Fruit fly (Drosophila melanogaster) whole organism, embryonic: ENCODE results near the gene mfr.
A peak's percentile ranks its signal among the peaks of the same experiment; 100 is the strongest.

ENCODE experiments used
- B-H1 ChIP-seq: fragments of 200-800 bp; sonication (Bioruptor generic); IDR thresholded peaks from 3 replicates; pipeline ENCODE4 v1.3.6; 2022; ENCODE audit warnings: missing biosample characterization, missing genetic modification characterization
- CG10274 ChIP-seq: fragments of 200-800 bp; sonication (Bioruptor generic); optimal IDR thresholded peaks from 3 replicates; lab custom pipeline; 2017; ENCODE audit warnings: missing biosample characterization, mild to moderate bottlenecking, missing genetic modification characterization
- CG11695 ChIP-seq: fragments of 200-800 bp; sonication (Bioruptor generic); IDR thresholded peaks from 3 replicates; pipeline ENCODE4 v1.3.6; 2022; ENCODE audit warnings: missing biosample characterization, missing genetic modification characterization
- CG11723 ChIP-seq: fragments of 200-800 bp; sonication (Bioruptor generic); optimal IDR thresholded peaks from 2 replicates; lab custom pipeline; 2017; ENCODE audit warnings: missing biosample characterization, mild to moderate bottlenecking, missing genetic modification characterization
- CG12071 ChIP-seq: fragments of 200-800 bp; sonication (Bioruptor generic); optimal IDR thresholded peaks from 3 replicates; lab custom pipeline; 2018; ENCODE audit warnings: missing biosample characterization, mild to moderate bottlenecking, missing genetic modification characterization
- CG12391 ChIP-seq: fragments of 200-800 bp; sonication (Bioruptor generic); optimal IDR thresholded peaks from 3 replicates; lab custom pipeline; 2018; ENCODE audit warnings: missing biosample characterization, mild to moderate bottlenecking, missing genetic modification characterization, moderate library complexity
- CG12744 ChIP-seq: fragments of 200-800 bp; sonication (Bioruptor generic); optimal IDR thresholded peaks from 2 replicates; lab custom pipeline; 2016; ENCODE audit warnings: missing biosample characterization, missing genetic modification characterization
- CG12769 ChIP-seq: fragments of 200-800 bp; sonication (Bioruptor generic); optimal IDR thresholded peaks from 2 replicates; lab custom pipeline; 2019; ENCODE audit warnings: missing biosample characterization, mild to moderate bottlenecking, missing genetic modification characterization, moderate library complexity
- CG13424 ChIP-seq: fragments of 200-800 bp; sonication (Bioruptor generic); optimal IDR thresholded peaks from 2 replicates; lab custom pipeline; 2019; ENCODE audit warnings: missing biosample characterization, mild to moderate bottlenecking, missing genetic modification characterization, moderate library complexity
- CG14965 ChIP-seq: fragments of 200-800 bp; sonication (Bioruptor generic); optimal IDR thresholded peaks from 2 replicates; lab custom pipeline; 2016; ENCODE audit warnings: missing biosample characterization, missing genetic modification characterization, borderline replicate concordance
- CG1529 ChIP-seq: fragments of 200-800 bp; sonication (Bioruptor generic); optimal IDR thresholded peaks from 3 replicates; lab custom pipeline; 2018; ENCODE audit warnings: missing biosample characterization, missing genetic modification characterization
- CG1603 ChIP-seq: fragments of 200-800 bp; sonication (Bioruptor generic); optimal IDR thresholded peaks from 2 replicates; lab custom pipeline; 2019; ENCODE audit warnings: missing biosample characterization, mild to moderate bottlenecking, missing genetic modification characterization, moderate library complexity
- CG17612 ChIP-seq: fragments of 200-800 bp; sonication (Bioruptor generic); IDR thresholded peaks from 2 replicates; pipeline ENCODE4 v1.3.6; 2022; ENCODE audit warnings: missing biosample characterization, missing genetic modification characterization
- CG18011 ChIP-seq: fragments of 200-800 bp; sonication (Bioruptor generic); optimal IDR thresholded peaks from 2 replicates; lab custom pipeline; 2017; ENCODE audit warnings: missing biosample characterization, missing genetic modification characterization, mild to moderate bottlenecking, moderate library complexity, missing genotype
- CG18262 ChIP-seq: fragments of 200-800 bp; optimal IDR thresholded peaks from 3 replicates; lab custom pipeline; 2019; ENCODE audit warnings: missing biosample characterization, mild to moderate bottlenecking, missing genetic modification characterization, moderate library complexity
- CG2116 ChIP-seq: fragments of 200-800 bp; sonication (Bioruptor generic); optimal IDR thresholded peaks from 3 replicates; lab custom pipeline; 2018; ENCODE audit warnings: missing biosample characterization, mild to moderate bottlenecking, missing genetic modification characterization
- CG2678 ChIP-seq: fragments of 200-800 bp; sonication (Bioruptor generic); optimal IDR thresholded peaks from 3 replicates; lab custom pipeline; 2019; ENCODE audit warnings: missing biosample characterization, mild to moderate bottlenecking, missing genetic modification characterization, moderate library complexity
- CG31365 ChIP-seq: fragments of 200-800 bp; sonication (Bioruptor generic); optimal IDR thresholded peaks from 2 replicates; lab custom pipeline; 2018; ENCODE audit warnings: missing biosample characterization, mild to moderate bottlenecking, missing genetic modification characterization
- CG33213 ChIP-seq: fragments of 200-800 bp; sonication (Bioruptor generic); optimal IDR thresholded peaks from 3 replicates; lab custom pipeline; 2016; ENCODE audit warnings: missing biosample characterization, missing genetic modification characterization
- CG6272 ChIP-seq: fragments of 200-800 bp; sonication (Bioruptor generic); IDR thresholded peaks from 2 replicates; pipeline ENCODE4 v1.3.6; 2022; ENCODE audit warnings: missing biosample characterization, missing genetic modification characterization
- CG8281 ChIP-seq: fragments of 200-800 bp; sonication (Bioruptor generic); optimal IDR thresholded peaks from 2 replicates; lab custom pipeline; 2018; ENCODE audit warnings: missing biosample characterization, mild to moderate bottlenecking, missing genetic modification characterization, moderate library complexity
- CG8944 ChIP-seq: fragments of 200-800 bp; sonication (Bioruptor generic); optimal IDR thresholded peaks from 3 replicates; lab custom pipeline; 2016; ENCODE audit warnings: missing biosample characterization, missing genetic modification characterization
- Deaf1 ChIP-seq: fragments of 200-800 bp; optimal IDR thresholded peaks from 3 replicates; lab custom pipeline; 2019; ENCODE audit warnings: missing biosample characterization, mild to moderate bottlenecking, missing genetic modification characterization, moderate library complexity
- Ets65A ChIP-seq: fragments of 200-800 bp; sonication (Bioruptor generic); peaks from one replicate; lab custom pipeline; 2016; ENCODE audit warnings: missing biosample characterization, missing genetic modification characterization
- Fer2 ChIP-seq: fragments of 200-800 bp; sonication (Bioruptor generic); optimal IDR thresholded peaks from 2 replicates; lab custom pipeline; 2018; ENCODE audit warnings: missing biosample characterization, mild to moderate bottlenecking, missing genetic modification characterization, moderate library complexity
- HLH4C ChIP-seq: fragments of 200-800 bp; sonication (Bioruptor generic); IDR thresholded peaks from 3 replicates; pipeline ENCODE4 v1.3.6; 2022; ENCODE audit warnings: missing biosample characterization, missing genetic modification characterization; ENCODE audit not compliant: partially characterized antibody
- Hr78 ChIP-seq, 2 experiments: fragments of 200-800 bp in 1 of 2; fragments of >200 bp in 1 of 2; sonication (Bioruptor generic) in 1 of 2; optimal IDR thresholded peaks; 2 replicates each; lab custom pipeline; 2017 to 2019; ENCODE audit warnings: missing biosample characterization in 2 of 2, missing genetic modification characterization in 2 of 2, mild to moderate bottlenecking in 1 of 2, moderate library complexity in 1 of 2
- Lhr ChIP-seq: fragments of 200-800 bp; sonication (Bioruptor generic); optimal IDR thresholded peaks from 3 replicates; lab custom pipeline; 2017; ENCODE audit warnings: mild to moderate bottlenecking, missing biosample characterization, missing genetic modification reagents, missing genetic modification characterization
- Lpt ChIP-seq: fragments of >200 bp; optimal IDR thresholded peaks from 2 replicates; lab custom pipeline; 2018; ENCODE audit warnings: missing biosample characterization, missing genetic modification characterization
- Pdp1 ChIP-seq, 2 experiments: fragments of 200-800 bp; sonication (Bioruptor generic); optimal IDR thresholded peaks; 3 replicates each; lab custom pipeline; 2016; ENCODE audit warnings: missing biosample characterization in 2 of 2, missing genetic modification characterization in 2 of 2, mild to moderate bottlenecking in 1 of 2, moderate library complexity in 1 of 2
- Taf1 ChIP-seq: fragments of 200-800 bp; sonication (Bioruptor generic); IDR thresholded peaks from 2 replicates; pipeline ENCODE4 v1.3.6; 2022; ENCODE audit warnings: missing biosample characterization, missing genetic modification characterization
- Tbp ChIP-seq: fragments of >200 bp; optimal IDR thresholded peaks from 2 replicates; lab custom pipeline; 2018; ENCODE audit warnings: missing biosample characterization, missing genetic modification characterization
- Usf ChIP-seq: fragments of 200-800 bp; sonication (Bioruptor generic); optimal IDR thresholded peaks from 2 replicates; lab custom pipeline; 2017; ENCODE audit warnings: missing genotype, missing biosample characterization, missing genetic modification characterization
- ara ChIP-seq: fragments of 200-800 bp; sonication (Bioruptor generic); IDR thresholded peaks from 2 replicates; pipeline ENCODE4 v1.3.6; 2022; ENCODE audit warnings: missing biosample characterization, missing genetic modification characterization
- cas ChIP-seq: fragments of 200-800 bp; sonication (Bioruptor generic); IDR thresholded peaks from 2 replicates; pipeline ENCODE4 v1.3.6; 2022; ENCODE audit warnings: missing biosample characterization, missing genetic modification characterization
- croc ChIP-seq: fragments of 200-800 bp; sonication (Bioruptor generic); conservative IDR thresholded peaks from 3 replicates; pipeline ENCODE4 v1.3.6; 2022; ENCODE audit warnings: missing biosample characterization, missing genetic modification characterization
- crol ChIP-seq: fragments of 200-800 bp; sonication (Bioruptor generic); IDR thresholded peaks from 2 replicates; pipeline ENCODE4 v1.3.6; 2022; ENCODE audit warnings: missing biosample characterization, missing genetic modification characterization
- dimm ChIP-seq: fragments of 200-800 bp; sonication (Bioruptor generic); IDR thresholded peaks from 2 replicates; pipeline ENCODE4 v1.3.6; 2022; ENCODE audit warnings: missing biosample characterization, missing genetic modification characterization
- kah ChIP-seq: fragments of 200-800 bp; sonication (Bioruptor generic); optimal IDR thresholded peaks from 2 replicates; lab custom pipeline; 2018; ENCODE audit warnings: missing biosample characterization, mild to moderate bottlenecking, missing genetic modification characterization
- lmd ChIP-seq: fragments of 200-800 bp; sonication (Bioruptor generic); IDR thresholded peaks from 2 replicates; pipeline ENCODE4 v1.3.6; 2022; ENCODE audit warnings: missing biosample characterization, missing genetic modification characterization
- nau ChIP-seq: fragments of 200-800 bp; sonication (Bioruptor generic); optimal IDR thresholded peaks from 3 replicates; lab custom pipeline; 2017; ENCODE audit warnings: missing biosample characterization, mild to moderate bottlenecking, missing genetic modification characterization, missing genetic modification reagents
- nerfin-1 ChIP-seq: fragments of 200-800 bp; sonication (Bioruptor generic); optimal IDR thresholded peaks from 3 replicates; lab custom pipeline; 2019; ENCODE audit warnings: missing biosample characterization, mild to moderate bottlenecking, missing genetic modification characterization, moderate library complexity
- nerfin-2 ChIP-seq: fragments of 200-800 bp; sonication (Bioruptor generic); IDR thresholded peaks from 2 replicates; pipeline ENCODE4 v1.3.6; 2022; ENCODE audit warnings: missing biosample characterization, missing genetic modification characterization; ENCODE audit not compliant: partially characterized antibody
- odd ChIP-seq: fragments of 200-800 bp; sonication (Bioruptor generic); optimal IDR thresholded peaks from 2 replicates; lab custom pipeline; 2017; ENCODE audit warnings: missing biosample characterization, mild to moderate bottlenecking, missing genetic modification characterization
- phol ChIP-seq: fragments of 200-800 bp; sonication (Bioruptor generic); optimal IDR thresholded peaks from 3 replicates; lab custom pipeline; 2018; ENCODE audit warnings: missing biosample characterization, mild to moderate bottlenecking, missing genetic modification characterization, moderate library complexity
- pros ChIP-seq: fragments of 200-800 bp; sonication (Bioruptor generic); optimal IDR thresholded peaks from 3 replicates; lab custom pipeline; 2019; ENCODE audit warnings: missing biosample characterization, mild to moderate bottlenecking, missing genetic modification characterization, moderate library complexity
- salm ChIP-seq: fragments of 200-800 bp; sonication (Bioruptor generic); optimal IDR thresholded peaks from 2 replicates; lab custom pipeline; 2018; ENCODE audit warnings: missing biosample characterization, mild to moderate bottlenecking, missing genetic modification characterization
- sima ChIP-seq: fragments of 200-800 bp; sonication (Bioruptor generic); optimal IDR thresholded peaks from 2 replicates; lab custom pipeline; 2016; ENCODE audit warnings: missing biosample characterization, missing genetic modification characterization
- wek ChIP-seq: fragments of 200-800 bp; sonication (Bioruptor generic); optimal IDR thresholded peaks from 3 replicates; lab custom pipeline; 2018; ENCODE audit warnings: missing biosample characterization, mild to moderate bottlenecking, missing genetic modification characterization, moderate library complexity

The mfr gene

DNA sequence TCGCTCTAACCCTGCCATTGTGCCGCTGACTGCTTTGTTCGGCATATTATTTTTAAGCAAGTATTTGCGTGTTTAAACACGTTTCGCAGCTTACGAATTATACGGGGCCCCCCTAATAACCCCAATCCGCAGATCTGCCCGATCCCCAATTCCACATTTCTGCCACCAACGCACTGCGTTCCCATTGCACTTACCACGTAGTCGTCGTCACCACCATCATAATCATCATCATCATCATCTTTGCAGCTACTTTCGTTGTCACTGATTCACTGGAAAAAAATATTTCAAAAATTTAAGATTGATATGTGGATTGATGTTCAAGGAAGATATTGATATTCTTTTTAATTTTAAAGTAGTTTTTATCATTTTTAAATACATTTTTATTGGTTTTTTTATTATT, 33.0 kb downstream of the mfr start:
- no peak for TF ChIP-seq Lpt (GFP tag; lab: Kevin White, UChicago)
- peak; percentile 62 for TF ChIP-seq Ets65A
- no peak for TF ChIP-seq phol
- no peak for TF ChIP-seq sima (GFP tag; lab: Kevin White, UChicago)
- TF ChIP-seq CG8944 (GFP tag; lab: Kevin White, UChicago): no peak
- no peak for TF ChIP-seq CG12744 (GFP tag; lab: Kevin White, UChicago)
- no peak for TF ChIP-seq Fer2

DNA sequence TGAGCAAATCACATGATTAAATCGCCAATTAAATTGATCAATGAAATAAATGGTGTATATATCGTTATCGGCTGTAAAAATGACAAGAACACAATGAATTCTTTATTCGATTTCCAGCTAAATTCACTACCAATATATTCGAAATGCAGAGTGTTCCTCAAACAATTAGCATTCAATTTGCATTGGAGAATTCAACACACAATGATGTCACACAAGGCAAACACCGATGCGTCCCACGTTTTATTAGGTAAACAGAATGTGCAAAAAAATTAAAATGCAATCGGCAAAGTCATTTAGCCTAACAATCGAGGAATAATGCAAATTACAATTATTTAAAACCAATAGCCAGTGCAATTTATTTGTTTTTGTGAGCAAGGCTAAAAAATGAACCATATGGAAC, 34.1 kb downstream of the mfr start:
- TF ChIP-seq CG12769 (tag; lab: Kevin White, UChicago) (no peak), nerfin-2 (no peak), pros (GFP tag; lab: Kevin White, UChicago) (no peak), wek (no peak), CG17612 (GFP tag; lab: Robert Waterston, UW) (no peak), CG1603 (tag; lab: Kevin White, UChicago) (no peak), CG2116 (GFP tag; lab: Kevin White, UChicago) (no peak), lmd (GFP tag; lab: Robert Waterston, UW) (no peak), CG31365 (no peak), CG11695 (no peak), Lhr (GFP tag; lab: Kevin White, UChicago) (no peak), CG1529 (GFP tag; lab: Kevin White, UChicago) (no peak), CG6272 (GFP tag; lab: Robert Waterston, UW) (no peak)

DNA sequence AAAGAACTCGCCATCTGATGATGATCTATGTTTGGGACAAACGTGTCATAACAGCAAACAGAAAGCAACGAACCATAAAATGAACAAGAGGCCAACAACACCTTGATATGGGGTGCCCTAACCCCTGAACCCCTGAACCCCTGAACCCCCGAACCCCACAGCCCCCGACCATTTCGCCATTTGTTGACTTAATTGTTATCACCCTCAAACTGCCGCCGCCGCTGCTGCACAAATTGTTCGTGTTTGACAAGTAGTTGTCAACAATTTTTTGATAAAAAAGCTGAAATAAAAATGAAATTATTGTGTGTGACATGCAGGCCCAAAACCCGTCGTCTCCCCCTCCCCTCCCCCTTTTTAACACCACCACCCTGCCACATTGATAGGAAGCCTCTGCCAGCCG, 39.4 kb downstream of the mfr start:
- TF ChIP-seq Usf (no peak), CG10274 (GFP tag; lab: Kevin White, UChicago) (no peak), salm (tag; lab: Kevin White, UChicago) (peak; percentile 31), nau (GFP tag; lab: Kevin White, UChicago) (no peak), CG14965 (GFP tag; lab: Kevin White, UChicago) (no peak), croc (no peak), ara (GFP tag; lab: Robert Waterston, UW) (peak; percentile 44; the same call in 1 of the 2 replicates), HLH4C (GFP tag; lab: Robert Waterston, UW) (no peak), odd (GFP tag; lab: Kevin White, UChicago) (peak; percentile 19), B-H1 (GFP tag; lab: Robert Waterston, UW) (no peak), CG11723 (GFP tag; lab: Kevin White, UChicago) (no peak), CG12391 (no peak), Tbp (no peak), CG18262 (tag; lab: Kevin White, UChicago) (no peak), crol (GFP tag; lab: Robert Waterston, UW) (peak; percentile 81), kah (GFP tag; lab: Kevin White, UChicago) (no peak), Taf1 (no peak), CG18011 (GFP tag; lab: Kevin White, UChicago) (no peak), Deaf1 (tag; lab: Kevin White, UChicago) (no peak), CG13424 (tag; lab: Kevin White, UChicago) (no peak), CG12071 (GFP tag; lab: Kevin White, UChicago) (no peak), Pdp1 (GFP tag; optimal IDR thresholded peaks at IDR 0.05; lab: Kevin White, UChicago) (peak in 1 of 2 experiments; percentile 18), cas (GFP tag; lab: Robert Waterston, UW) (no peak), CG8281 (tag; lab: Kevin White, UChicago) (peak; percentile 24), CG2678 (tag; lab: Kevin White, UChicago) (peak; percentile 6), dimm (no peak), nerfin-1 (tag; lab: Kevin White, UChicago) (peak; percentile 17), CG33213 (GFP tag; lab: Kevin White, UChicago) (no peak), Hr78 (GFP tag; optimal IDR thresholded peaks at IDR 0.05; lab: Kevin White, UChicago) (peak in 1 of 2 experiments; percentile 98)
